Fruit fly (Drosophila melanogaster) whole organism: ENCODE data around the gene shtd.

Experiments used
- EcR ChIP-seq, 2 experiments: fragments of >200 bp; optimal IDR thresholded peaks; 2 replicates each; lab custom pipeline; 2017; ENCODE audit warnings: missing biosample characterization in 2 of 2, missing genetic modification characterization in 2 of 2, missing genetic modification reagents in 2 of 2
- psq ChIP-seq: fragments of >200 bp; optimal IDR thresholded peaks from 2 replicates; lab custom pipeline; 2017
- usp ChIP-seq: fragments of >200 bp; optimal IDR thresholded peaks from 2 replicates; lab custom pipeline; 2017; ENCODE audit warnings: missing biosample characterization, missing genetic modification characterization, mixed read lengths

dm6 chrX:15483010-15483802, 21.0 kb upstream of the shtd start:
- no peak for TF ChIP-seq psq (lab: Kevin White, UChicago)
- TF ChIP-seq EcR (GFP tag; optimal IDR thresholded peaks at IDR 0.05; lab: Kevin White, UChicago), result no peak
- no peak for TF ChIP-seq usp (GFP tag; lab: Kevin White, UChicago)
